Fruit fly (Drosophila melanogaster) whole organism, prepupa: ENCODE measurements around the gene DCTN6-p27.
A peak's percentile ranks its signal among the peaks of the same experiment; 100 is the strongest.

Experiments
- Blimp-1 ChIP-seq: fragments of 200-800 bp; sonication (Bioruptor generic); optimal IDR thresholded peaks from 3 replicates; lab custom pipeline; 2017; ENCODE audit warnings: missing biosample characterization, missing genetic modification characterization, mild to moderate bottlenecking, moderate library complexity, missing genetic modification reagents
- CG10631 ChIP-seq: fragments of 200-800 bp; sonication (Bioruptor generic); optimal IDR thresholded peaks from 2 replicates; lab custom pipeline; 2016; ENCODE audit warnings: missing biosample characterization, missing genetic modification characterization
- CG11294 ChIP-seq: fragments of 200-800 bp; sonication (Bioruptor generic); IDR thresholded peaks from 2 replicates; pipeline ENCODE4 v1.3.6; 2022; ENCODE audit warnings: missing biosample characterization, missing genetic modification characterization
- CG11762 ChIP-seq: fragments of 200-800 bp; sonication (Bioruptor generic); optimal IDR thresholded peaks from 3 replicates; lab custom pipeline; 2016; ENCODE audit warnings: missing biosample characterization, missing genetic modification characterization; ENCODE audit not compliant: insufficient read depth
- CG11902 ChIP-seq: fragments of 200-800 bp; sonication (Bioruptor generic); optimal IDR thresholded peaks from 3 replicates; lab custom pipeline; 2016; ENCODE audit warnings: missing biosample characterization, missing genetic modification characterization
- CG1621 ChIP-seq: fragments of 200-800 bp; sonication (Bioruptor generic); optimal IDR thresholded peaks from 3 replicates; lab custom pipeline; 2018; ENCODE audit warnings: missing biosample characterization, mild to moderate bottlenecking, missing genetic modification characterization
- CG16779 ChIP-seq: fragments of 200-800 bp; sonication (Bioruptor generic); optimal IDR thresholded peaks from 3 replicates; lab custom pipeline; 2017; ENCODE audit warnings: missing biosample characterization, mild to moderate bottlenecking, missing genetic modification characterization
- CG31627 ChIP-seq: fragments of 200-800 bp; sonication (Bioruptor generic); optimal IDR thresholded peaks from 3 replicates; lab custom pipeline; 2016; ENCODE audit warnings: missing biosample characterization, missing genetic modification characterization
- CG32006 ChIP-seq: fragments of 200-800 bp; sonication (Bioruptor generic); optimal IDR thresholded peaks from 3 replicates; lab custom pipeline; 2017; ENCODE audit warnings: missing biosample characterization, mild to moderate bottlenecking, missing genetic modification characterization
- CG34406 ChIP-seq: fragments of 200-800 bp; sonication (Bioruptor generic); optimal IDR thresholded peaks from 3 replicates; lab custom pipeline; 2016; ENCODE audit warnings: missing biosample characterization, missing genetic modification characterization
- CG3919 ChIP-seq: fragments of 200-800 bp; sonication (Bioruptor generic); optimal IDR thresholded peaks from 3 replicates; lab custom pipeline; 2016; ENCODE audit warnings: missing biosample characterization, missing genetic modification characterization
- CG4318 ChIP-seq: fragments of 200-800 bp; sonication (Bioruptor generic); optimal IDR thresholded peaks from 3 replicates; lab custom pipeline; 2017; ENCODE audit warnings: missing biosample characterization, mild to moderate bottlenecking, missing genetic modification characterization
- CG6163 ChIP-seq: fragments of 200-800 bp; sonication (Bioruptor generic); IDR thresholded peaks from 3 replicates; pipeline ENCODE4 v1.3.6; 2022; ENCODE audit warnings: missing biosample characterization, missing genetic modification characterization
- CG6276 ChIP-seq: fragments of 200-800 bp; sonication (Bioruptor generic); optimal IDR thresholded peaks from 2 replicates; lab custom pipeline; 2017; ENCODE audit warnings: missing biosample characterization, mild to moderate bottlenecking, missing genetic modification characterization
- CG6792 ChIP-seq: fragments of 200-800 bp; sonication (Bioruptor generic); optimal IDR thresholded peaks from 3 replicates; lab custom pipeline; 2016; ENCODE audit warnings: missing biosample characterization, missing genetic modification characterization
- CG6808 ChIP-seq: fragments of 200-800 bp; sonication (Bioruptor generic); optimal IDR thresholded peaks from 3 replicates; lab custom pipeline; 2017; ENCODE audit warnings: missing biosample characterization, missing genetic modification characterization, mild to moderate bottlenecking, moderate library complexity, missing genetic modification reagents
- CG7368 ChIP-seq: fragments of 200-800 bp; sonication (Bioruptor generic); optimal IDR thresholded peaks from 3 replicates; lab custom pipeline; 2016; ENCODE audit warnings: missing biosample characterization, missing genetic modification characterization
- CG8119 ChIP-seq: fragments of 200-800 bp; sonication (Bioruptor generic); IDR thresholded peaks from 3 replicates; pipeline ENCODE4 v1.3.6; 2022; ENCODE audit warnings: missing biosample characterization, missing genetic modification characterization
- CG8632 ChIP-seq: fragments of 200-800 bp; sonication (Bioruptor generic); optimal IDR thresholded peaks from 3 replicates; lab custom pipeline; 2016; ENCODE audit warnings: missing biosample characterization, missing genetic modification characterization
- CG9139 ChIP-seq: fragments of 200-800 bp; sonication (Bioruptor generic); optimal IDR thresholded peaks from 3 replicates; lab custom pipeline; 2017; ENCODE audit warnings: missing biosample characterization, mild to moderate bottlenecking, missing genetic modification characterization
- Eip75B ChIP-seq: fragments of 200-800 bp; sonication (Bioruptor generic); optimal IDR thresholded peaks from 3 replicates; lab custom pipeline; 2016; ENCODE audit warnings: missing biosample characterization, missing genetic modification characterization
- Eip78C ChIP-seq: fragments of 200-800 bp; sonication (Bioruptor generic); peaks from one replicate; lab custom pipeline; 2016; ENCODE audit warnings: missing biosample characterization, missing genetic modification characterization
- Ets96B ChIP-seq: fragments of 200-800 bp; optimal IDR thresholded peaks from 2 replicates; lab custom pipeline; 2019; ENCODE audit warnings: missing biosample characterization, mild to moderate bottlenecking, missing genetic modification characterization, moderate library complexity
- Hr39 ChIP-seq: fragments of 200-800 bp; sonication (Bioruptor generic); optimal IDR thresholded peaks from 2 replicates; lab custom pipeline; 2016; ENCODE audit warnings: missing biosample characterization, missing genetic modification characterization
- Hr4 ChIP-seq: fragments of 200-800 bp; sonication (Bioruptor generic); optimal IDR thresholded peaks from 3 replicates; lab custom pipeline; 2016; ENCODE audit warnings: missing biosample characterization, missing genetic modification characterization
- Lpt ChIP-seq: fragments of 200-800 bp; sonication (Bioruptor generic); optimal IDR thresholded peaks from 3 replicates; lab custom pipeline; 2016; ENCODE audit warnings: missing biosample characterization, missing genetic modification characterization
- Met ChIP-seq: fragments of 200-800 bp; sonication (Bioruptor generic); optimal IDR thresholded peaks from 3 replicates; lab custom pipeline; 2016; ENCODE audit warnings: missing biosample characterization, missing genetic modification characterization
- Smox ChIP-seq: fragments of 200-800 bp; sonication (Bioruptor generic); optimal IDR thresholded peaks from 3 replicates; lab custom pipeline; 2016; ENCODE audit warnings: missing biosample characterization, missing genetic modification characterization
- Sox14 ChIP-seq: fragments of 200-800 bp; sonication (Bioruptor generic); optimal IDR thresholded peaks from 3 replicates; lab custom pipeline; 2016; ENCODE audit warnings: missing biosample characterization, missing genetic modification characterization
- Sox15 ChIP-seq: fragments of 200-800 bp; sonication (Bioruptor generic); optimal IDR thresholded peaks from 3 replicates; lab custom pipeline; 2016; ENCODE audit warnings: missing biosample characterization, missing genetic modification characterization
- acj6 ChIP-seq: fragments of 200-800 bp; sonication (Bioruptor generic); optimal IDR thresholded peaks from 3 replicates; lab custom pipeline; 2016; ENCODE audit warnings: missing biosample characterization, missing genetic modification characterization
- cyc ChIP-seq: fragments of 200-800 bp; sonication (Bioruptor generic); optimal IDR thresholded peaks from 3 replicates; lab custom pipeline; 2016; ENCODE audit warnings: missing biosample characterization, missing genetic modification characterization
- dac ChIP-seq: fragments of 200-800 bp; sonication (Bioruptor generic); optimal IDR thresholded peaks from 2 replicates; lab custom pipeline; 2017; ENCODE audit warnings: missing biosample characterization, mild to moderate bottlenecking, missing genetic modification characterization
- dsx ChIP-seq: fragments of 200-800 bp; optimal IDR thresholded peaks from 3 replicates; lab custom pipeline; 2019; ENCODE audit warnings: missing biosample characterization, mild to moderate bottlenecking, missing genetic modification characterization, moderate library complexity; ENCODE audit not compliant: poor library complexity, severe bottlenecking
- esn ChIP-seq: fragments of 200-800 bp; sonication (Bioruptor generic); optimal IDR thresholded peaks from 2 replicates; lab custom pipeline; 2016; ENCODE audit warnings: missing biosample characterization, mild to moderate bottlenecking, missing genetic modification characterization, moderate library complexity
- fd85E ChIP-seq: fragments of 200-800 bp; sonication (Bioruptor generic); optimal IDR thresholded peaks from 3 replicates; lab custom pipeline; 2016; ENCODE audit warnings: missing biosample characterization, missing genetic modification characterization
- fkh ChIP-seq: fragments of 200-800 bp; sonication (Bioruptor generic); optimal IDR thresholded peaks from 3 replicates; lab custom pipeline; 2017; ENCODE audit warnings: missing biosample characterization, mild to moderate bottlenecking, missing genetic modification characterization, moderate library complexity
- lz ChIP-seq: fragments of 200-800 bp; sonication (Bioruptor generic); optimal IDR thresholded peaks from 3 replicates; lab custom pipeline; 2016; ENCODE audit warnings: missing biosample characterization, missing genetic modification characterization
- net ChIP-seq: fragments of 200-800 bp; sonication (Bioruptor generic); optimal IDR thresholded peaks from 3 replicates; lab custom pipeline; 2016; ENCODE audit warnings: missing biosample characterization, missing genetic modification characterization
- pdm3 ChIP-seq: fragments of 200-800 bp; sonication (Bioruptor generic); optimal IDR thresholded peaks from 3 replicates; lab custom pipeline; 2016; ENCODE audit warnings: missing biosample characterization, missing genetic modification characterization
- salr ChIP-seq, 2 experiments: fragments of 200-800 bp; sonication (Bioruptor generic); optimal IDR thresholded peaks; 3 replicates each; lab custom pipeline; 2016 to 2018; ENCODE audit warnings: missing biosample characterization in 2 of 2, missing genetic modification characterization in 2 of 2, mild to moderate bottlenecking in 1 of 2
- spab ChIP-seq: fragments of 200-800 bp; sonication (Bioruptor generic); optimal IDR thresholded peaks from 2 replicates; lab custom pipeline; 2017; ENCODE audit warnings: missing biosample characterization, mild to moderate bottlenecking, missing genetic modification characterization, missing genetic modification reagents
- topi ChIP-seq: fragments of 200-800 bp; sonication (Bioruptor generic); optimal IDR thresholded peaks from 3 replicates; lab custom pipeline; 2016; ENCODE audit warnings: missing biosample characterization, missing genetic modification characterization
- vri ChIP-seq: fragments of 200-800 bp; sonication (Bioruptor generic); optimal IDR thresholded peaks from 3 replicates; lab custom pipeline; 2016; ENCODE audit warnings: missing biosample characterization, mild to moderate bottlenecking, missing genetic modification characterization

The DCTN6-p27 gene

DNA sequence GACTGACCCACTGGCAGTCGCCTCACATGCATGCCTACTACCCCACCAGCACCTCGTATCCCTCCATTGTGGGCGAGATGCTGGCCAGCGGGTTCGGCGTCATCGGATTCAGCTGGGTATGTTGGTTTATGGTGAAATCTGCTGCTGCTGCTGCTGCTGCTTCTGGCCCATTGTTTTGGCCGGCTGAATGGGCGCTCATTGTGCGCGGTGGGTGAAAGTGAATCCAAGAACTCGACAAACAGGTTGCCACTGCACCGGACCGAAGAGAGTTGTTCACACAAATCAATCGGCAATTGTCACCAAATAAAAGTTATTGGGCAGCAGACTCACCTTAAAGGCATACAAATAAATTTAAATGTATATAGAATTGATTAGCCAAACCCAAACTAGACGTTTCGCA is 19.9 kb upstream of the DCTN6-p27 start:
- peak; percentile 44 for TF ChIP-seq Eip78C (GFP tag; lab: Kevin White, UChicago)
- TF ChIP-seq dac (GFP tag; lab: Kevin White, UChicago): no peak
- TF ChIP-seq CG8632 (GFP tag; lab: Kevin White, UChicago): no peak
- no peak for TF ChIP-seq vri (GFP tag; lab: Kevin White, UChicago)
- no peak for TF ChIP-seq CG8119 (GFP tag; lab: Robert Waterston, UW)
- no peak for TF ChIP-seq CG16779 (tag; lab: Kevin White, UChicago)
- no peak for TF ChIP-seq pdm3 (GFP tag; lab: Kevin White, UChicago)
- TF ChIP-seq Blimp-1: peak; percentile 79
- TF ChIP-seq, all 60 proteins: peak for 2

DNA sequence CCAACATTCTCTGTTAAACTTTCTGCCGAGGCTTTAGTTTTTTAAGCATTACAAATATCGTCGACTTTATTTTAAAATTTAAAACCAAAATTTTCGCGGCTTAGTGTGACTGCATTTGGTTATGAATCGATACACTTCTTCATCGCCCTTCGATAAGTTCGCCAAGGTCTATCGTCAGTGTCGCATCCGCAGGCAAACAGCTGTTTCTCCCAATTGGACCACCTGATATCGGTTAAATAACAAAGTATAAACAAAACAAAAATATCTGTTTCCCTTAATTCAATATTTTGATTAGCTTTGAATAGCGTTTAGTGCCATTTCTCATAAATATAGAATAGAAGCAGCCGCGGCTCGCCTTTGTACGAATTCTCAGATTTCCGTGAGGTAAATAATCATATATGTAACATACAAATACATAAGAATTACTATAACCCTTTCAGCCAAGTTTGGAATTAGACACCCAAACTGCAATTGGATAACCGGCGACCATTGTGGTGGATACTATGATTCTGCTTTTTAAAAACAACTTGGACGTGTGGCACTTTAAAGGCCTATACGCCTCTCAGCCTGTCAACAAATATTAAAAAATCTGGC is 17.8 kb upstream of the DCTN6-p27 start, which contains the start of gene CG10561:
Gene CG10561 (plus strand): TSS at position 219 of the 594 bp plus-strand sequence.
- TF ChIP-seq Eip78C (GFP tag; lab: Kevin White, UChicago) (peak; percentile 63), vri (GFP tag; lab: Kevin White, UChicago) (peak; percentile 66), CG6792 (no peak), fkh (GFP tag; lab: Kevin White, UChicago) (peak; percentile 21), dsx (peak; percentile 71), CG8119 (GFP tag; lab: Robert Waterston, UW) (no peak)

DNA sequence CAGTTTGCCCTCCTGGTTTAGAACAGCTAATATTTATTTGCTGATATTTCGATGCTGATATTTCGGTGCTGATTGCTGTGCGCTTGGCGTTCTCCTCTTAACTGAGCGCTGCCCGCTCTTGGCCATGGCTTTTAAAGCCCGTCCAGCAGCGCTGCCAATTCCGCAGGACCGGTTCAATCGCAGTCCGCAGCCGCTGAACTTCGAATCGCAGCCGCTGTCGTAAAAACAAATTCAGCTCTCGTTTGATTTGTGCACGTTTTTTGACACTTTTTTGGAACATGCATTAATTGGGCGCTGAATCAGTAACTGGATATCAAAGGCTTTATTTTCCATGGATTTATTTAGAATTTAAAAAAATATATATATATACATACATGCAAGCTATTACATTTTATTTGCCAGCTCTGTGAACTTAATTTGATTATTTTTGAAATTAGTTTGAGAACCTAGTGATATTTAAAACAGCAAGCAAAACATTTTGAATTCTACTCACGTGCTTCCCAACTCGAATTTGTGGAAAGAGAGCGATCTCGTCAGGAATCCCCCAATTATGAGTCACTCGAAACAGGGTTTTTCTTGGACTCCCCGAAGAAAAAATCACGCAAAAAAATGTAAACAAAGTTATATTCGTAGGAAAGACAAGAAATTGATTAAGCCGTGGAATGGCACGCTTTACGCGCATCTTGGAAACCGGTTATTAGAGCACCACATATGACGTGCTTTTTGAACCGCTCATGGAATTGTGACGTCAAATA is 11.8 kb upstream of the DCTN6-p27 start, which contains the start of gene Ddc:
Gene Ddc (minus strand): TSS at position 111 of the 755 bp plus-strand sequence.
- TF ChIP-seq vri (GFP tag; lab: Kevin White, UChicago): no peak
- no peak for TF ChIP-seq CG31627 (GFP tag; lab: Kevin White, UChicago)
- TF ChIP-seq Lpt (GFP tag; lab: Kevin White, UChicago): no peak
- no peak for TF ChIP-seq pdm3 (GFP tag; lab: Kevin White, UChicago)
- no peak for TF ChIP-seq Hr4
- no peak for TF ChIP-seq CG16779 (tag; lab: Kevin White, UChicago)
- no peak for TF ChIP-seq fd85E (GFP tag; lab: Kevin White, UChicago)
- no peak for TF ChIP-seq CG6163 (GFP tag; lab: Robert Waterston, UW)
- TF ChIP-seq Eip75B (GFP tag; lab: Kevin White, UChicago): no peak
- TF ChIP-seq CG8632 (GFP tag; lab: Kevin White, UChicago): no peak
- TF ChIP-seq topi (GFP tag; lab: Kevin White, UChicago): no peak
- TF ChIP-seq CG32006 (GFP tag; lab: Kevin White, UChicago): peak; percentile 6
- TF ChIP-seq CG7368: no peak
- no peak for TF ChIP-seq Sox15 (GFP tag; lab: Kevin White, UChicago)
- TF ChIP-seq CG11762: no peak
- TF ChIP-seq CG6792: no peak
- no peak for TF ChIP-seq dsx
- no peak for TF ChIP-seq spab (GFP tag; lab: Kevin White, UChicago)
- no peak for TF ChIP-seq fkh (GFP tag; lab: Kevin White, UChicago)
- TF ChIP-seq salr (GFP tag; optimal IDR thresholded peaks at IDR 0.05; lab: Kevin White, UChicago): no peak
- TF ChIP-seq Hr39: no peak
- TF ChIP-seq CG6276: no peak
- no peak for TF ChIP-seq dac (GFP tag; lab: Kevin White, UChicago)
- TF ChIP-seq Met (GFP tag; lab: Kevin White, UChicago): no peak
- peak; percentile 5 for TF ChIP-seq net (GFP tag; lab: Kevin White, UChicago)
- TF ChIP-seq CG11294 (GFP tag; lab: Robert Waterston, UW): no peak
- TF ChIP-seq CG3919 (GFP tag; lab: Kevin White, UChicago): peak; percentile 29
- TF ChIP-seq Sox14 (GFP tag; lab: Kevin White, UChicago): no peak
- peak; percentile 6 for TF ChIP-seq esn (GFP tag; lab: Kevin White, UChicago)
- TF ChIP-seq acj6 (GFP tag; lab: Kevin White, UChicago): no peak
- no peak for TF ChIP-seq Ets96B (tag; lab: Kevin White, UChicago)
- no peak for TF ChIP-seq Smox (GFP tag; lab: Kevin White, UChicago)
- TF ChIP-seq CG34406 (GFP tag; lab: Kevin White, UChicago): no peak
- no peak for TF ChIP-seq cyc (GFP tag; lab: Kevin White, UChicago)
- TF ChIP-seq lz (GFP tag; lab: Kevin White, UChicago): no peak
- TF ChIP-seq CG11902 (GFP tag; lab: Kevin White, UChicago): peak; percentile 22
- no peak for TF ChIP-seq CG4318 (GFP tag; lab: Kevin White, UChicago)
- TF ChIP-seq Blimp-1: no peak
- no peak for TF ChIP-seq CG10631 (GFP tag; lab: Kevin White, UChicago)
- TF ChIP-seq CG9139: no peak
- TF ChIP-seq CG1621 (tag; lab: Kevin White, UChicago): no peak
- no peak for TF ChIP-seq CG6808 (GFP tag; lab: Kevin White, UChicago)
